Worm (Caenorhabditis elegans) whole organism, early embryonic: ENCODE data around the gene Y37E11AM.3.

ENCODE experiments used
- B0310.2 ChIP-seq: sonication (generic microtip); optimal IDR thresholded peaks from 2 replicates; lab custom pipeline; 2016; ENCODE audit warnings: mild to moderate bottlenecking, missing genetic modification characterization, missing compliant biosample characterization
- F13C5.2 ChIP-seq: sonication (generic microtip); optimal IDR thresholded peaks from 2 replicates; lab custom pipeline; 2017; ENCODE audit warnings: mild to moderate bottlenecking, missing genetic modification characterization, inconsistent platforms, missing compliant biosample characterization
- aly-1 ChIP-seq: sonication (generic microtip); optimal IDR thresholded peaks from 2 replicates; lab custom pipeline; 2016; ENCODE audit warnings: missing genetic modification characterization, missing compliant biosample characterization
- ama-1 ChIP-seq: fragments of 150-350 bp; optimal IDR thresholded peaks from 2 replicates; lab custom pipeline; 2014
- ceh-13 ChIP-seq: fragments of 200-800 bp; sonication (Bioruptor generic); optimal IDR thresholded peaks from 2 replicates; lab custom pipeline; 2018; ENCODE audit warnings: mild to moderate bottlenecking, missing genetic modification characterization, missing compliant biosample characterization
- ceh-36 ChIP-seq: sonication (generic microtip); optimal IDR thresholded peaks from 2 replicates; lab custom pipeline; 2016; ENCODE audit warnings: missing genetic modification characterization, inconsistent platforms, missing compliant biosample characterization
- ets-7 ChIP-seq: sonication (generic microtip); optimal IDR thresholded peaks from 2 replicates; lab custom pipeline; 2016; ENCODE audit warnings: missing genotype, missing genetic modification characterization, missing compliant biosample characterization
- flt-1 ChIP-seq: fragments of 200-800 bp; sonication (Bioruptor generic); IDR thresholded peaks from 2 replicates; pipeline ENCODE4 v1.3.6; 2022; ENCODE audit warnings: missing genetic modification characterization, missing compliant biosample characterization
- hmbx-1 ChIP-seq: sonication (generic microtip); optimal IDR thresholded peaks from 2 replicates; lab custom pipeline; 2016; ENCODE audit warnings: mild to moderate bottlenecking, missing genetic modification characterization, missing compliant biosample characterization
- hmg-4 ChIP-seq: fragments of 200-800 bp; sonication (Bioruptor generic); optimal IDR thresholded peaks from 2 replicates; lab custom pipeline; 2018; ENCODE audit warnings: mild to moderate bottlenecking, missing genetic modification characterization, missing compliant biosample characterization
- hnd-1 ChIP-seq: sonication (generic microtip); optimal IDR thresholded peaks from 2 replicates; lab custom pipeline; 2016; ENCODE audit warnings: missing genetic modification characterization, missing compliant biosample characterization
- pes-1 ChIP-seq: fragments of 200-800 bp; sonication (Bioruptor generic); IDR thresholded peaks from 2 replicates; pipeline ENCODE4 v1.3.6; 2022; ENCODE audit warnings: missing genetic modification reagents, missing genetic modification characterization, missing compliant biosample characterization
- scrt-1 ChIP-seq: fragments of 200-800 bp; sonication (Bioruptor generic); IDR thresholded peaks from 2 replicates; pipeline ENCODE4 v1.3.6; 2022; ENCODE audit warnings: missing genetic modification characterization, missing compliant biosample characterization
- sea-1 ChIP-seq: fragments of 200-800 bp; sonication (Bioruptor generic); conservative IDR thresholded peaks from 2 replicates; pipeline ENCODE4 v1.3.6; 2022; ENCODE audit warnings: missing genetic modification characterization, missing compliant biosample characterization
- tbx-11 ChIP-seq: fragments of 200-800 bp; sonication (Bioruptor generic); IDR thresholded peaks from 2 replicates; pipeline ENCODE4 v1.3.6; 2022; ENCODE audit warnings: missing genetic modification characterization, missing compliant biosample characterization
- tbx-37 ChIP-seq: fragments of 200-800 bp; sonication (Bioruptor generic); conservative IDR thresholded peaks from 2 replicates; pipeline ENCODE4 v1.3.6; 2022; ENCODE audit warnings: missing genetic modification reagents, missing genetic modification characterization, missing compliant biosample characterization
- tra-4 ChIP-seq: sonication (generic microtip); optimal IDR thresholded peaks from 2 replicates; lab custom pipeline; 2017; ENCODE audit warnings: missing genetic modification characterization, missing compliant biosample characterization

Y37E11AM.3 gene

DNA sequence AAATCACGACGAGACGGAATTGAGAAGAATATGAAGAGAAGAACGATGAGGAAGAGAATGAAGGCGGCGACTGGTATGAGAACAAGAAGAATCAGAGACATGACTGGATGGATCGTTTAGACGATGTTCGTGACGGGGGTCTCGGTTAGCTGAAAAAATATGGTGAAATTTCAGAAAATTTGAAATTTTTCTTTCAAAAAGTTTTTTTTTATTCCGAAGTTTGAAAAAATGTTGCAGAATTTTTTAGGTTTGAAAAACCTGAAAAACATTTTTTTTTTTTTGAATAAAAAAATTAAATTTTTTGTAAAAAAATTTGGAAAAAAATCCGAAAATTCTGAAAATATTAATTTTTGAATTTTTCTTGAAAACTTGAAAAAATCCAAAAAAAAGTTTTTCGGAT lies at the start of gene Y37E11AM.3:
Gene Y37E11AM.3, minus strand, starts transcription at position 101 of the 400 bp plus-strand sequence.
- TF ChIP-seq tbx-37 (GFP tag; lab: Robert Waterston, UW) (no peak), hmbx-1 (no peak), ets-7 (tag; lab: Kevin White, UChicago) (no peak), ama-1 (lab: Kevin White, UChicago) (no peak), scrt-1 (GFP tag; lab: Robert Waterston, UW) (no peak), hmg-4 (GFP tag; lab: Kevin White, UChicago) (no peak), sea-1 (no peak), aly-1 (no peak), F13C5.2 (tag; lab: Kevin White, UChicago) (no peak), ceh-13 (GFP tag; lab: Kevin White, UChicago) (no peak), ceh-36 (no peak), tra-4 (no peak), flt-1 (GFP tag; lab: Robert Waterston, UW) (no peak)

DNA sequence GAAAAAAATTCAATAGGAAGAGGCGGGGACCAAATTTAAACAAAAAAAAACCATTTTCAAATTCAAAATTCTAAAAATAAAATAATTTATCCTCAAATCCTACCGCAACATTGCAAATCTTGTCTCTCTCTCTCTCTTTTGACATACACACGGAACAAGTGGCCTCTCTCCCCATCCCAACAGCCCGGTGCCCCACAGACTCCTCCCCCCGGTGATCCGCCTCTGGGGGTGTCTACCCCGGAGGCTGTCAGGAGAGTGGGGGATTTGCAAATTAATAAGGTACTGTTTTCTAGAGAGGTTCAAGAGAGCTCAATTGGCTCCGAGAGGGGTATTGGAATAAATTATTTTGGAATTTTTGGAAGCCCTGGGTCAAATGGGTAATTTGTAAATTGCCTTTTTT lies 48.8 kb upstream of the Y37E11AM.3 start:
- TF ChIP-seq ceh-36 (no peak), hmg-4 (GFP tag; lab: Kevin White, UChicago) (peak; percentile 61)

DNA sequence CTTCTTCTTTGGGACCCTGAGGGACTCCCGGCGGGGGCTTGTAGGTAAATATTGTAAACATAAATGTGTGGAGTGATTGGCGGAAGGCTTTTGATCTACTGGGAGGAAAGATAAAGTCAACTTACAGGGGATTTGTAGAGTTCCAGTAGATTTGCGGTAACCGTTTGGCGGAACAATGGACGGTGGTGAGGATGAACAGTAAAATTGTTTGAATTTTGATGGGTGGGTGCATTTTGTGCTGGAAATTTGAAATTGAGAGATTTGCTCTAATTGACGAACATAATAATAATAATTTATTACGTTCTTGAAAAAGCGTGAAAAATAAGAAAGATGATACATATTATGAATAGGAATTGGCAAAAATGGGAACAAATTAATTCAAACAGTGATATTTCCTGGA lies 47.6 kb upstream of the Y37E11AM.3 start, which contains the start of gene vab-2:
Gene vab-2, minus strand, starts transcription at position 238 of the 400 bp plus-strand sequence.
- no peak for TF ChIP-seq flt-1 (GFP tag; lab: Robert Waterston, UW)
- TF ChIP-seq sea-1: no peak
- TF ChIP-seq aly-1: no peak
- no peak for TF ChIP-seq ceh-13 (GFP tag; lab: Kevin White, UChicago)
- no peak for TF ChIP-seq hmbx-1
- TF ChIP-seq tra-4: no peak
- no peak for TF ChIP-seq tbx-11 (GFP tag; lab: Robert Waterston, UW)
- TF ChIP-seq ama-1 (lab: Kevin White, UChicago): no peak
- TF ChIP-seq pes-1: no peak
- no peak for TF ChIP-seq tbx-37 (GFP tag; lab: Robert Waterston, UW)
- no peak for TF ChIP-seq B0310.2 (tag; lab: Kevin White, UChicago)
- TF ChIP-seq hnd-1 (tag; lab: Kevin White, UChicago): no peak
- TF ChIP-seq scrt-1 (GFP tag; lab: Robert Waterston, UW): no peak
- TF ChIP-seq ets-7 (tag; lab: Kevin White, UChicago): no peak
- TF ChIP-seq ceh-36: no peak
- no peak for TF ChIP-seq F13C5.2 (tag; lab: Kevin White, UChicago)
- TF ChIP-seq hmg-4 (GFP tag; lab: Kevin White, UChicago): no peak

DNA sequence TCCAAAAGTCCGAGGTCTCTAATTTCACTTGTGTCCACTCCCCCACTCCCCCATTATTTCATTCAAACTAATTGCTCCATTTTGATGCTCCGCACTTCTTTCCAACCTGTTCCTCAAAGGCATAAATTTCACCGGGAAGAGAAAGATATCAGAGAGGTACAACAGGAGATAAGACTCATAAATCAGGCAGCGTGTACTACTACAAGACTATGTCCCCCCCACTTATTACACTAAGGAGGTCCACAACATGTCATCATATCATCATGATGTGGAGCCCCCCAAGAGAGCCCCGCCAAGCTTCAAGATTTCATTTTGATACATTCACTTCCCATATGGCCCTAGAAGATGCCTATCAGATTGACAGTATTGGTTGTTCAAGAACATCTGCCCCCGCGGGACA lies 46.5 kb upstream of the Y37E11AM.3 start:
- TF ChIP-seq flt-1 (GFP tag; lab: Robert Waterston, UW): no peak
- peak; percentile 17 for TF ChIP-seq hmg-4 (GFP tag; lab: Kevin White, UChicago)
- no peak for TF ChIP-seq pes-1

DNA sequence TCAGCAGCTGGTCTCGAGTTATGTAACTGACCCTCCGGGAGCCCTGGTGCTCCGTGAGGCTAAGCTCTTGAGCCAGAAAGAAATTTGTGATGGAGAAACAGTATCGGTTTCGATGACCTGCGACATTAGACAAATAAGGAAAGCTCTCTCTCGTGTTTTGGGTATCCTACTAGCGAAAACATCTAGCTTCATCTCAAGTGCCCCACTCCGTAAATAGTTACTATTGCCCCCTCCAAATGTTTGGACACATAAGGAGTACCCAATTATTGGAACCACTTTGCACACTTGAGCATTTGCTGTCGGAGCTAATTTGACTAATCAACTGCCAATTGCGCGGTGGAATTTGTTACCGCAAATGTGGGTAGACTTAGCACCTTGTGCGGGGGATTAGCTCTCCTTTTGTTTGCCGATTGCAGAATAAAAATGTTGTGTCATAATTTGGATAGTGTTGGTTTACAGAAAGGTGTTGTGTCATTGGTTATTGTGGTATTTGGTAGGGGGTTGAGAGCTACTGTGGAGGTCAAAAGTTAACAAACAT lies 45.1 kb upstream of the Y37E11AM.3 start:
- TF ChIP-seq ceh-36 (peak; percentile 22), tra-4 (no peak), F13C5.2 (tag; lab: Kevin White, UChicago) (no peak), scrt-1 (GFP tag; lab: Robert Waterston, UW) (no peak)

DNA sequence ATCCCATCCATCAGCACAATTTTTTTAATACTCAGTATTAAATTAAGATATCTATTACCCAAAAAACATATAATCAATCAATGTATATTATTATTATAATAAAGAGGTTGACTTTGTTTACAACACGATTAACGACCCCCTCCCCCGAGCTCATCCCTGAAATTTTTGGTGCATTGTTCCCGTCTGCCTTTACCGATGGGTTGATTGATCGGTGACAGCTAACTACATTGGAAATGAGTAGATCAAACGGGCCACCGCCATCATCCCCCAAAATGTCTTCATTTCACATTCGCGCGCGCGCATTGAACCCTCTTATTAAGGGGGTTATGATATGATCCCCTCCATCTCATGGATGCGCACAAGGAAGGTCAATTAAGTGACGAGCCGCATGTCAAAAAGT lies 40.9 kb upstream of the Y37E11AM.3 start:
- TF ChIP-seq hmg-4 (GFP tag; lab: Kevin White, UChicago): no peak
- TF ChIP-seq ama-1 (lab: Kevin White, UChicago): no peak
- no peak for TF ChIP-seq ceh-36
- TF ChIP-seq pes-1: no peak
- no peak for TF ChIP-seq tra-4
- TF ChIP-seq tbx-37 (GFP tag; lab: Robert Waterston, UW): no peak
- no peak for TF ChIP-seq ceh-13 (GFP tag; lab: Kevin White, UChicago)
- TF ChIP-seq scrt-1 (GFP tag; lab: Robert Waterston, UW): no peak

DNA sequence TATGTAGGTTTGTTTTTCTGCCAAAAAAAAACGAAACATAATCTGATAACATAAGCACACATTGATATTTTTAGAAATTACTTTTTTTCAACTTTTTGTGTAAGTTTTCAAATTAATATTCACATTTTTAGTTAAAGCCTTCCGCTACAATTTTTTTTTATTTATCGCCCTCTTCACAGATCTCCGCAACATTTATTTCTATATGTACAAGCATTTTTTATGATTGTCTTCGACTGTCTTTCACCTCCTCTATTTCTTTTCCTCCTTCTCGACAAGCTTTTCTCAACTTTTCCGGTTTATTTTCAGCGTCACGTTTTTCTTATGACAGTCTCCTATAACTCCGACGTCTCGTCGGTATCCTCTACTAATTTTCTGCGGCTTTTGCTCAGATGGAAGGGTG lies 37.0 kb upstream of the Y37E11AM.3 start, which contains the start of gene best-20:
Gene best-20, plus strand, starts transcription at position 301 of the 400 bp plus-strand sequence.
- TF ChIP-seq tbx-37 (GFP tag; lab: Robert Waterston, UW) (no peak), aly-1 (no peak), sea-1 (no peak), ama-1 (lab: Kevin White, UChicago) (no peak), hmg-4 (GFP tag; lab: Kevin White, UChicago) (no peak), hmbx-1 (no peak), B0310.2 (tag; lab: Kevin White, UChicago) (no peak), ceh-36 (no peak), tra-4 (no peak), tbx-11 (GFP tag; lab: Robert Waterston, UW) (no peak)

DNA sequence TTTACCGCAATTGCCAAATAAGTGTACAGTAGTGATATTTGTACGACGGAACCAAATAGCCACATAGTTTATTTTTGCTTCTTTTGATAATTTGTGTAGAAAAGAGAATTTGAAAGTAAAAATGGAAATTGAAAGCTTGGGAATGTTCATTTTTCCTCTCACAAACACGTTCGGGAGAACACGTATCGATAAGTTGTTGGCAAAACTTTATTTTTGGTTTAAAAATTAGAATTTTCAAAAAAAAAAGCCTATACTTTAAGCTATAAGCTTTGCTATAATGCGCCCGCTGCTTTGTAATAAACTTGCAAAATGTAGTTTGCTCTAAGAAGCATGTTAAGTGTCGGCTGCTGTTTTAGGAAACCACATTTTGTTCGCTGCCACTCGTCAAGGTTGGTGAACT lies 36.4 kb upstream of the Y37E11AM.3 start, which contains the start of gene Y37E11AR.7:
Gene Y37E11AR.7, minus strand, starts transcription at position 101 of the 400 bp plus-strand sequence.
- TF ChIP-seq ceh-36: no peak
- no peak for TF ChIP-seq pes-1
- TF ChIP-seq hmg-4 (GFP tag; lab: Kevin White, UChicago): no peak
- no peak for TF ChIP-seq ama-1 (lab: Kevin White, UChicago)
- TF ChIP-seq tbx-11 (GFP tag; lab: Robert Waterston, UW): no peak
- no peak for TF ChIP-seq ets-7 (tag; lab: Kevin White, UChicago)
- TF ChIP-seq scrt-1 (GFP tag; lab: Robert Waterston, UW): no peak
- no peak for TF ChIP-seq aly-1
- TF ChIP-seq flt-1 (GFP tag; lab: Robert Waterston, UW): no peak
- no peak for TF ChIP-seq tbx-37 (GFP tag; lab: Robert Waterston, UW)
- TF ChIP-seq F13C5.2 (tag; lab: Kevin White, UChicago): no peak
- no peak for TF ChIP-seq sea-1
- TF ChIP-seq hnd-1 (tag; lab: Kevin White, UChicago): no peak
- TF ChIP-seq tra-4: no peak
- no peak for TF ChIP-seq B0310.2 (tag; lab: Kevin White, UChicago)
- TF ChIP-seq hmbx-1: no peak
- no peak for TF ChIP-seq ceh-13 (GFP tag; lab: Kevin White, UChicago)
